Worm (Caenorhabditis elegans) whole organism, L3 larva: ENCODE data around the gene unc-96.

ENCODE experiments used
- daf-12 ChIP-seq: fragments of 150-350 bp; optimal IDR thresholded peaks from 2 replicates; lab custom pipeline; 2014; ENCODE audit warnings: missing biosample characterization, missing genetic modification reagents, missing genetic modification characterization
- egl-27 ChIP-seq: sonication (generic microtip); optimal IDR thresholded peaks from 4 replicates; lab custom pipeline; 2017; ENCODE audit warnings: missing biosample characterization, missing genetic modification reagents, missing genetic modification characterization
- elt-3 ChIP-seq, 3 experiments: fragments of 150-350 bp in 1 of 3; sonication (generic microtip) in 2 of 3; optimal IDR thresholded peaks; 2 replicates in 2 of 3; 4 replicates in 1 of 3; lab custom pipeline; 2014 to 2017; ENCODE audit warnings: missing biosample characterization in 3 of 3, missing genetic modification characterization in 3 of 3
- nfya-1 ChIP-seq: sonication (generic microtip); optimal IDR thresholded peaks from 2 replicates; lab custom pipeline; 2017; ENCODE audit warnings: missing genetic modification characterization, mild to moderate bottlenecking, missing compliant biosample characterization, antibody characterized with exemption, moderate library complexity; ENCODE audit not compliant: insufficient read depth
- nhr-11 ChIP-seq: fragments of 150-350 bp; optimal IDR thresholded peaks from 2 replicates; lab custom pipeline; 2014; ENCODE audit warnings: missing biosample characterization, missing genetic modification characterization
- nhr-237 ChIP-seq: fragments of 150-350 bp; optimal IDR thresholded peaks from 2 replicates; lab custom pipeline; 2014; ENCODE audit warnings: missing biosample characterization, missing genetic modification characterization
- nhr-77 ChIP-seq: fragments of 150-350 bp; optimal IDR thresholded peaks from 2 replicates; lab custom pipeline; 2014; ENCODE audit warnings: missing biosample characterization, missing genetic modification characterization
- ztf-4 ChIP-seq: fragments of 150-350 bp; optimal IDR thresholded peaks from 2 replicates; lab custom pipeline; 2014; ENCODE audit warnings: missing biosample characterization, missing genetic modification characterization

DNA sequence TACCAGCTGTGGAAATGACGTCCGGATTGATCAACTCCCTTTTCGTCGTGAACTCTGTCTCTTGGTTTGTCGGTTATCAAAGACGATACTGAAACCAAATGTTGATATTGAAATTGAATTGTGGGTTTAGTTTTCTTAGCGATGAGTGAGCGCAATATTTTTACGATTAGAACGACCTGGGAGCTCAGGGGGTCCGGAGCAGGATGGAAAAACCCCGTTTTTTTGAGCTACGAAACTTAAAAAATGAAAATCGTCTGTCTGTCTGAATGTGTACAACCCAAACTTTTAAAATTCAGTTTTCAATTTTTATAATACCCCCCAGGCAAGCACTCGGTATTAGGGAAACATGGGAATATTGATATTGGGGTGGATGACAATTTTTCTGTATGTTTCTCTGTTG, 21.7 kb upstream of the unc-96 start:
- TF ChIP-seq nhr-237 (tag; lab: Kevin White, UChicago) (no peak), nhr-11 (tag; lab: Kevin White, UChicago) (no peak), elt-3 (tag; optimal IDR thresholded peaks at IDR 0.05; lab: Kevin White, UChicago) (no peak), ztf-4 (tag; lab: Kevin White, UChicago) (no peak), daf-12 (no peak), nhr-77 (tag; lab: Kevin White, UChicago) (no peak), nfya-1 (no peak), egl-27 (tag; lab: Kevin White, UChicago) (no peak)
